Worm (Caenorhabditis elegans): ENCODE results near the gene C36C5.4.

- TF ChIP-seq pha-4 (tag; optimal IDR thresholded peaks at IDR 0.05) (no peak), ama-1 (optimal IDR thresholded peaks at IDR 0.05) (no peak), ama-1 (GFP tag; optimal IDR thresholded peaks at IDR 0.05) (no peak), atf-7 (tag; optimal IDR thresholded peaks at IDR 0.05) (no peak), pbrm-1 (GFP tag; IDR thresholded peaks at IDR 0.05) (no peak), athp-1 (tag; optimal IDR thresholded peaks at IDR 0.05) (no peak), snpc-1.1 (tag; optimal IDR thresholded peaks at IDR 0.05; ENCODE audit: insufficient read depth) (no peak), nhr-90 (tag; optimal IDR thresholded peaks at IDR 0.05) (no peak), attf-5 (GFP tag; optimal IDR thresholded peaks at IDR 0.05) (no peak), efl-1 (GFP tag; optimal IDR thresholded peaks at IDR 0.05) (no peak), ceh-58 (GFP tag; IDR thresholded peaks at IDR 0.05) (no peak), F39B2.1 (GFP tag; IDR thresholded peaks at IDR 0.05) (no peak), ztf-22 (GFP tag; optimal IDR thresholded peaks at IDR 0.05) (no peak), T07F8.4 (tag; optimal IDR thresholded peaks at IDR 0.05) (no peak)
Observed at ce11 chrV:3159252-3159651, 7.1 kb upstream of the C36C5.4 start, which contains the start of gene C36C5.12.

Measured in whole organism, young adult.